Worm (Caenorhabditis elegans) whole organism, L3 larva: ENCODE data around the gene srw-141.

Experiments used
- ZK546.5 ChIP-seq: sonication (generic microtip); optimal IDR thresholded peaks from 2 replicates; lab custom pipeline; 2017; ENCODE audit warnings: missing biosample characterization, missing genetic modification characterization
- aly-2 ChIP-seq: fragments of 150-350 bp; optimal IDR thresholded peaks from 2 replicates; lab custom pipeline; 2014; ENCODE audit warnings: missing biosample characterization, missing genetic modification characterization
- ama-1 ChIP-seq: fragments of 150-350 bp; optimal IDR thresholded peaks from 2 replicates; lab custom pipeline; 2018
- ceh-9 ChIP-seq: sonication (generic microtip); optimal IDR thresholded peaks from 2 replicates; lab custom pipeline; 2018; ENCODE audit warnings: missing biosample characterization, missing genetic modification characterization
- egl-5 ChIP-seq: fragments of 150-350 bp; optimal IDR thresholded peaks from 2 replicates; lab custom pipeline; 2017; ENCODE audit warnings: missing biosample characterization, missing genetic modification reagents, missing genetic modification characterization, inconsistent platforms
- fos-1 ChIP-seq: fragments of 150-350 bp; optimal IDR thresholded peaks from 2 replicates; lab custom pipeline; 2014; ENCODE audit warnings: missing biosample characterization, missing genetic modification characterization
- lin-15B ChIP-seq: fragments of 150-350 bp; optimal IDR thresholded peaks from 2 replicates; lab custom pipeline; 2014; ENCODE audit warnings: missing biosample characterization, missing genetic modification characterization
- nhr-25 ChIP-seq: sonication (generic microtip); optimal IDR thresholded peaks from 2 replicates; lab custom pipeline; 2017; ENCODE audit warnings: missing biosample characterization, missing genetic modification characterization
- nhr-28 ChIP-seq: fragments of 150-350 bp; optimal IDR thresholded peaks from 2 replicates; lab custom pipeline; 2014; ENCODE audit warnings: missing biosample characterization, missing genetic modification characterization
- nhr-77 ChIP-seq: fragments of 150-350 bp; optimal IDR thresholded peaks from 2 replicates; lab custom pipeline; 2014; ENCODE audit warnings: missing biosample characterization, missing genetic modification characterization
- pqm-1 ChIP-seq: fragments of 150-350 bp; optimal IDR thresholded peaks from 2 replicates; lab custom pipeline; 2017; ENCODE audit warnings: missing biosample characterization, missing genetic modification characterization, inconsistent platforms
- sea-2 ChIP-seq: fragments of 150-350 bp; sonication (generic microtip); optimal IDR thresholded peaks from 4 replicates; lab custom pipeline; 2014; ENCODE audit warnings: missing biosample characterization, missing genetic modification reagents, missing genetic modification characterization
- skn-1 ChIP-seq: fragments of 150-350 bp; optimal IDR thresholded peaks from 2 replicates; lab custom pipeline; 2014; ENCODE audit warnings: missing biosample characterization, missing genetic modification characterization
- snpc-4 ChIP-seq: fragments of 150-350 bp; optimal IDR thresholded peaks from 2 replicates; lab custom pipeline; 2014; ENCODE audit warnings: missing biosample characterization, missing genetic modification characterization

- TF ChIP-seq ama-1 (lab: Kevin White, UChicago) (no peak), fos-1 (no peak), nhr-28 (tag; lab: Kevin White, UChicago) (no peak), pqm-1 (no peak), egl-5 (no peak), lin-15B (tag; lab: Kevin White, UChicago) (no peak), ZK546.5 (tag; lab: Kevin White, UChicago) (no peak), nhr-25 (tag; lab: Kevin White, UChicago) (no peak), snpc-4 (tag; lab: Kevin White, UChicago) (no peak), sea-2 (GFP tag; lab: Kevin White, UChicago) (no peak), skn-1 (tag; lab: Kevin White, UChicago) (no peak), ceh-9 (tag; lab: Kevin White, UChicago) (no peak), nhr-77 (no peak), aly-2 (no peak)
These were observed 7.2 kb upstream of the srw-141 start, which contains the start of gene srh-87 for ce11 chrV:2945602-2946001.
